Worm (Caenorhabditis elegans) whole organism, late embryonic: ENCODE measurements around the gene drh-1.

ENCODE experiments used
- C38D4.7 ChIP-seq: fragments of 200-800 bp; sonication (Bioruptor generic); optimal IDR thresholded peaks from 2 replicates; lab custom pipeline; 2018; ENCODE audit warnings: mild to moderate bottlenecking, missing genetic modification characterization, moderate library complexity, missing compliant biosample characterization
- K09A11.1 ChIP-seq: sonication (generic microtip); optimal IDR thresholded peaks from 2 replicates; lab custom pipeline; 2017; ENCODE audit warnings: antibody characterized with exemption, mild to moderate bottlenecking, missing genetic modification characterization, missing compliant biosample characterization; ENCODE audit not compliant: insufficient read depth
- T23F11.4 ChIP-seq: fragments of 200-800 bp; sonication (Bioruptor generic); optimal IDR thresholded peaks from 2 replicates; lab custom pipeline; 2018; ENCODE audit warnings: mild to moderate bottlenecking, missing genetic modification characterization, missing compliant biosample characterization
- Y22D7AL.16 ChIP-seq: sonication (generic microtip); optimal IDR thresholded peaks from 2 replicates; lab custom pipeline; 2016; ENCODE audit warnings: missing genetic modification characterization, missing compliant biosample characterization
- ama-1 ChIP-seq: fragments of 150-350 bp; optimal IDR thresholded peaks from 2 replicates; lab custom pipeline; 2014
- ceh-14 ChIP-seq: sonication (generic microtip); optimal IDR thresholded peaks from 2 replicates; lab custom pipeline; 2016; ENCODE audit warnings: missing genotype, missing genetic modification characterization, missing compliant biosample characterization
- ceh-19 ChIP-seq: fragments of 200-800 bp; sonication (Bioruptor generic); optimal IDR thresholded peaks from 2 replicates; lab custom pipeline; 2018; ENCODE audit warnings: mild to moderate bottlenecking, missing genetic modification characterization, missing compliant biosample characterization
- ceh-30 ChIP-seq: fragments of 150-350 bp; optimal IDR thresholded peaks from 2 replicates; lab custom pipeline; 2014; ENCODE audit warnings: missing biosample characterization, missing genetic modification characterization
- ceh-31 ChIP-seq: sonication (generic microtip); optimal IDR thresholded peaks from 2 replicates; lab custom pipeline; 2016; ENCODE audit warnings: missing genetic modification characterization, missing compliant biosample characterization
- ceh-6 ChIP-seq: fragments of 200-800 bp; sonication (Bioruptor generic); optimal IDR thresholded peaks from 2 replicates; lab custom pipeline; 2018; ENCODE audit warnings: mild to moderate bottlenecking, missing genetic modification characterization, missing compliant biosample characterization
- dmd-4 ChIP-seq: sonication (generic microtip); optimal IDR thresholded peaks from 2 replicates; lab custom pipeline; 2016; ENCODE audit warnings: borderline replicate concordance, missing genetic modification characterization, missing compliant biosample characterization
- dve-1 ChIP-seq: sonication (generic microtip); optimal IDR thresholded peaks from 2 replicates; lab custom pipeline; 2017; ENCODE audit warnings: antibody characterized with exemption, mild to moderate bottlenecking, missing genetic modification characterization, missing compliant biosample characterization
- elt-2 ChIP-seq: sonication (generic microtip); optimal IDR thresholded peaks from 2 replicates; lab custom pipeline; 2016; ENCODE audit warnings: missing genetic modification reagents, missing genetic modification characterization, missing compliant biosample characterization
- elt-4 ChIP-seq: sonication (generic microtip); optimal IDR thresholded peaks from 2 replicates; lab custom pipeline; 2016; ENCODE audit warnings: missing genetic modification characterization, missing compliant biosample characterization
- ets-4 ChIP-seq: sonication (generic microtip); optimal IDR thresholded peaks from 2 replicates; lab custom pipeline; 2016; ENCODE audit warnings: missing genetic modification characterization, missing compliant biosample characterization
- eyg-1 ChIP-seq: sonication (generic microtip); optimal IDR thresholded peaks from 2 replicates; lab custom pipeline; 2016; ENCODE audit warnings: missing genotype, missing genetic modification characterization, missing compliant biosample characterization
- fkh-10 ChIP-seq: fragments of 150-350 bp; optimal IDR thresholded peaks from 2 replicates; lab custom pipeline; 2014; ENCODE audit warnings: missing biosample characterization, missing genetic modification reagents, missing genetic modification characterization
- gmeb-2 ChIP-seq: sonication (generic microtip); optimal IDR thresholded peaks from 2 replicates; lab custom pipeline; 2016; ENCODE audit warnings: missing genetic modification characterization, inconsistent platforms, missing compliant biosample characterization
- hlh-30 ChIP-seq: sonication (generic microtip); optimal IDR thresholded peaks from 2 replicates; lab custom pipeline; 2017; ENCODE audit warnings: antibody characterized with exemption, missing genetic modification characterization, missing compliant biosample characterization; ENCODE audit not compliant: insufficient read depth
- hlh-6 ChIP-seq: sonication (generic microtip); optimal IDR thresholded peaks from 2 replicates; lab custom pipeline; 2016; ENCODE audit warnings: missing genotype, missing genetic modification characterization, missing compliant biosample characterization
- mec-3 ChIP-seq: sonication (generic microtip); optimal IDR thresholded peaks from 2 replicates; lab custom pipeline; 2016; ENCODE audit warnings: borderline replicate concordance, missing genetic modification characterization, missing compliant biosample characterization
- nhr-11 ChIP-seq: fragments of 150-350 bp; optimal IDR thresholded peaks from 2 replicates; lab custom pipeline; 2014; ENCODE audit warnings: missing biosample characterization, missing genetic modification characterization
- nhr-232 ChIP-seq: sonication (generic microtip); optimal IDR thresholded peaks from 2 replicates; lab custom pipeline; 2016; ENCODE audit warnings: missing genetic modification characterization, missing compliant biosample characterization
- npax-4 ChIP-seq: sonication (generic microtip); optimal IDR thresholded peaks from 2 replicates; lab custom pipeline; 2016; ENCODE audit warnings: missing genetic modification characterization, missing compliant biosample characterization
- pat-9 ChIP-seq: fragments of 200-800 bp; sonication (Bioruptor generic); optimal IDR thresholded peaks from 2 replicates; lab custom pipeline; 2018; ENCODE audit warnings: mild to moderate bottlenecking, missing genetic modification characterization, moderate library complexity, missing compliant biosample characterization
- pax-1 ChIP-seq: fragments of 150-350 bp; optimal IDR thresholded peaks from 2 replicates; lab custom pipeline; 2014; ENCODE audit warnings: missing biosample characterization, missing genetic modification characterization
- pha-2 ChIP-seq: sonication (generic microtip); optimal IDR thresholded peaks from 2 replicates; lab custom pipeline; 2017; ENCODE audit warnings: mild to moderate bottlenecking, missing genetic modification characterization, missing compliant biosample characterization
- pros-1 ChIP-seq: fragments of 150-350 bp; optimal IDR thresholded peaks from 2 replicates; lab custom pipeline; 2014; ENCODE audit warnings: missing biosample characterization, missing genetic modification reagents, missing genetic modification characterization
- ref-2 ChIP-seq: sonication (generic microtip); optimal IDR thresholded peaks from 2 replicates; lab custom pipeline; 2016; ENCODE audit warnings: missing genetic modification characterization, missing compliant biosample characterization
- rnt-1 ChIP-seq: sonication (generic microtip); optimal IDR thresholded peaks from 2 replicates; lab custom pipeline; 2016; ENCODE audit warnings: missing genetic modification characterization, missing compliant biosample characterization
- sdc-2 ChIP-seq: sonication (generic microtip); optimal IDR thresholded peaks from 2 replicates; lab custom pipeline; 2016; ENCODE audit warnings: missing genotype, missing genetic modification characterization, missing compliant biosample characterization
- sox-4 ChIP-seq: sonication (generic microtip); optimal IDR thresholded peaks from 2 replicates; lab custom pipeline; 2017; ENCODE audit warnings: mild to moderate bottlenecking, missing genetic modification characterization, inconsistent platforms, missing compliant biosample characterization
- ttx-3 ChIP-seq: sonication (generic microtip); optimal IDR thresholded peaks from 2 replicates; lab custom pipeline; 2016; ENCODE audit warnings: missing genetic modification reagents, missing genetic modification characterization, missing compliant biosample characterization
- unc-3 ChIP-seq, 2 experiments: fragments of 200-800 bp in 1 of 2; sonication (Bioruptor generic) in 1 of 2; sonication (generic microtip) in 1 of 2; conservative IDR thresholded peaks in 1 of 2; optimal IDR thresholded peaks in 1 of 2; 2 replicates each; pipeline versions ENCODE4 v1.3.6 to Lab custom; 2016 to 2022; ENCODE audit warnings: missing compliant biosample characterization in 2 of 2, missing genetic modification characterization in 2 of 2, missing genetic modification reagents in 1 of 2
- unc-42 ChIP-seq: sonication (generic microtip); optimal IDR thresholded peaks from 2 replicates; lab custom pipeline; 2016; ENCODE audit warnings: missing genotype, missing genetic modification characterization, missing compliant biosample characterization
- unc-55 ChIP-seq: sonication (generic microtip); optimal IDR thresholded peaks from 2 replicates; lab custom pipeline; 2017; ENCODE audit warnings: missing biosample characterization, missing genetic modification reagents, missing genetic modification characterization
- unc-86 ChIP-seq: sonication (generic microtip); optimal IDR thresholded peaks from 2 replicates; lab custom pipeline; 2016; ENCODE audit warnings: missing genetic modification characterization, missing compliant biosample characterization
- zip-5 ChIP-seq: sonication (generic microtip); optimal IDR thresholded peaks from 2 replicates; lab custom pipeline; 2016; ENCODE audit warnings: missing genetic modification characterization, missing compliant biosample characterization

drh-1 gene

DNA sequence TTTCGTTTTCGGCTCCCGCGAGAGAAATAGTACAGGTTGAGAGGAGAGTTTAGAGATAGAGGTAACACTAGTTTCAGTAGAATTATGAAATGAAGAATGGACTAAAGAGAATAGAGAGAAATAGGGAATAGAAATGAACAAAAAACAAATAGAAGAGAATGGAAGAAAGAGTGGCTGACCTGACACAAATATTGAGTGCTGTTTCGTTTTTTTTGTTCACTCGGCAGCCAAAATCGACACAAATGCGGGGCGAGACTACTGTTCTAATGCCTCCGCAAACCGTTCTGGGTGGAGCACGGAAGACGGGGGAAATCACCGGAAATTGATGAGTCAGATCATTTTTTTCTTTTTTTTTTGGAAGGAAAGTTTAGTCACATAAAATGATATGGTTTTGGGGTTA is 40.5 kb downstream of the drh-1 start:
- no peak for TF ChIP-seq unc-42 (tag; lab: Kevin White, UChicago)
- TF ChIP-seq T23F11.4: no peak
- TF ChIP-seq ama-1 (lab: Kevin White, UChicago): no peak

DNA sequence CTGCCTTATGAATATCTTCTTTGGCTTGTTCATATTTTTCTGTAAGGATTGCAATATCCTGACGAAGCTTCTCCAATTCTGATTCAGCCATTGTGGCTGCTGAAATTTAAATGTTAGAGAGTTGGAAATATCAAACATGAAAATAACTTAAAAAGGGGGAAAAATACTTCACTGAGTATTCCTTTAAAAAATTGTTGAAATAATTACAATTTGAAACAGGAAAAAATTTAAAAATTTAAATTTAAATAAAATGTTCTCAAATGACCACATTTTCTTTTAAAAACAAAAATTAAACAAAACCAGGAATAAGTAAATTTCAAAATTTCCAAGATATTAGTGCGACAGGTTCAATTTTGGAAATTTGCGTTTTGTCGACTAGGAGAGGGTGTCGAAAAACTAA is 40.9 kb downstream of the drh-1 start, which contains the start of gene bicd-1:
Gene bicd-1 (minus strand): TSS at position 101 of the 400 bp plus-strand sequence.
- no peak for TF ChIP-seq elt-2
- TF ChIP-seq ceh-14 (tag; lab: Kevin White, UChicago): no peak
- no peak for TF ChIP-seq rnt-1 (tag; lab: Kevin White, UChicago)
- TF ChIP-seq unc-3 (GFP tag; conservative IDR thresholded peaks at IDR 0.05; lab: Robert Waterston, UW): no peak
- no peak for TF ChIP-seq unc-3 (tag; optimal IDR thresholded peaks at IDR 0.05; lab: Kevin White, UChicago)
- no peak for TF ChIP-seq pax-1 (tag; lab: Kevin White, UChicago)
- TF ChIP-seq ama-1 (lab: Kevin White, UChicago): no peak
- TF ChIP-seq npax-4 (tag; lab: Kevin White, UChicago): no peak
- TF ChIP-seq unc-86 (tag; lab: Kevin White, UChicago): no peak

DNA sequence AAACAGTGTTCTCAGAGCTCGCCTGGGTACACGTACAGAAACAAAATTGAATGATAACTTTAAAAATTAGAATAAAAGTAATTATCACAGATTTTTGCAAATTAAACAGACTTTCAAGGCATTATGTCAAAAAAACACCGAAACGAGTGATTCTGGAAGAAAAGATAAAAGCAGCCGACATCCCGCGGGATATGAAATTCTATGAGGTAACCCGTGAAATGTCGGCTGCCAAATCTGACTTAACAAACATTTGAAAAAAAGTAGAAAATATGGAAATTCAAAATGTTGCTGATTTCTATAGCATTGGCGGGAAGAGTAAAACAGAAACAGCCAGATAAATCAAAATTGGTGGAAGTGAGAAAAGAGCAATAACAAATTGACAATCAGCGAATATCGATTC is 47.5 kb downstream of the drh-1 start:
- TF ChIP-seq K09A11.1: no peak
- no peak for TF ChIP-seq ceh-19 (GFP tag; lab: Kevin White, UChicago)
- no peak for TF ChIP-seq ref-2 (tag; lab: Kevin White, UChicago)
- TF ChIP-seq sdc-2 (tag; lab: Kevin White, UChicago): no peak
- TF ChIP-seq ama-1 (lab: Kevin White, UChicago): no peak
- no peak for TF ChIP-seq fkh-10
- TF ChIP-seq C38D4.7 (GFP tag; lab: Kevin White, UChicago): no peak
- no peak for TF ChIP-seq elt-2
- no peak for TF ChIP-seq sox-4 (tag; lab: Kevin White, UChicago)
- no peak for TF ChIP-seq ttx-3 (tag; lab: Kevin White, UChicago)
- no peak for TF ChIP-seq pat-9
- TF ChIP-seq ceh-6: no peak
- no peak for TF ChIP-seq Y22D7AL.16 (tag; lab: Kevin White, UChicago)
- TF ChIP-seq dve-1 (tag; lab: Kevin White, UChicago): no peak
- TF ChIP-seq elt-4 (tag; lab: Kevin White, UChicago): no peak

DNA sequence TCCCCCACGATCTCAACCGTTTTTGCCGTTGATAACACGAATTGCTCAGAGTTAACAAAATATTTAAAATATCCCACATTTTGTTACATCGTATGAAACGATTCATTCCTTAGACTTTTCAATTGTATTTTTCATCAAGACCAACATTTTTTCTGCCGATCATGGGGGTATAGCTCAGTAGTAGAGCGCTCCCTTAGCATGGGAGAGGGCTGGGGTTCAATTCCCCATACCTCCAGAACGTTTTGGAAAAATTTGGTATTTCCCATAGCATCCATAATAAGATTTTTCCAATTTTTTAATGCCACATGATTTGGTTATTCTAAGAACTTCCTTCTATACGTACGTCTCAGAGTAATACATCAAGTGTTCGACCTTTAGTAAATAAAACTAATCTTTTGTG is 51.1 kb downstream of the drh-1 start:
- no peak for TF ChIP-seq pros-1 (tag; lab: Kevin White, UChicago)
- TF ChIP-seq ceh-14 (tag; lab: Kevin White, UChicago): no peak
- no peak for TF ChIP-seq zip-5 (tag; lab: Kevin White, UChicago)
- TF ChIP-seq nhr-232: no peak
- TF ChIP-seq gmeb-2: no peak
- no peak for TF ChIP-seq dmd-4 (tag; lab: Kevin White, UChicago)

DNA sequence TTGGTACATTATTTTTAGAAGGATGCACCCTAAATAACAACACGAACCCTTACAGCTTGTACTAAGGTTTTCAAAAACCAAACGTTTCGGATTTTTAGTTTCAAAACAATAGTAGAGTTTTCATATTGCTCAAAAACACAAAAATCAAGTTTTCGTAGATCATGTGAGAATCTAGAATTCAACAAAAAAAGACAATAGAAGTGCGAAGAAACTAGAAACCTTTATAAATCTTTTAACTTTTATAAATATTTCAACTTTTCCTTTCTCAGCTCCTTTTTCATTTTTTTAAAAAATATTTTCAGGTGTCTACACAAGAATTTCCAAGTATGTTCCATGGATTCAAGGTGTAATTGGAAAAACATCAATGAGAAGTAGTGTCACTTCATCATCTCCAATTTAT is 52.7 kb downstream of the drh-1 start, which contains the start of gene best-9:
Gene best-9 (plus strand): TSS at position 301 of the 400 bp plus-strand sequence.
- TF ChIP-seq npax-4 (tag; lab: Kevin White, UChicago) (no peak), sdc-2 (tag; lab: Kevin White, UChicago) (no peak), nhr-11 (tag; lab: Kevin White, UChicago) (no peak), ceh-14 (tag; lab: Kevin White, UChicago) (no peak), ceh-31 (tag; lab: Kevin White, UChicago) (no peak), unc-42 (tag; lab: Kevin White, UChicago) (no peak), ets-4 (tag; lab: Kevin White, UChicago) (no peak), ceh-30 (tag; lab: Kevin White, UChicago) (no peak), mec-3 (no peak), unc-55 (GFP tag; lab: Kevin White, UChicago) (no peak), zip-5 (tag; lab: Kevin White, UChicago) (no peak), ceh-6 (no peak), pha-2 (tag; lab: Kevin White, UChicago) (no peak), eyg-1 (tag; lab: Kevin White, UChicago) (no peak), pat-9 (no peak), rnt-1 (tag; lab: Kevin White, UChicago) (no peak), hlh-6 (tag; lab: Kevin White, UChicago) (no peak), hlh-30 (tag; lab: Kevin White, UChicago) (no peak), elt-2 (no peak)
